Worm (Caenorhabditis elegans) whole organism, L3 larva: ENCODE data around the gene puf-5.

Source experiments
- R02D3.7 ChIP-seq: fragments of 150-350 bp; optimal IDR thresholded peaks from 2 replicates; lab custom pipeline; 2014; ENCODE audit warnings: missing biosample characterization, missing genetic modification characterization
- ZK546.5 ChIP-seq: sonication (generic microtip); optimal IDR thresholded peaks from 2 replicates; lab custom pipeline; 2017; ENCODE audit warnings: missing biosample characterization, missing genetic modification characterization
- aly-2 ChIP-seq: fragments of 150-350 bp; optimal IDR thresholded peaks from 2 replicates; lab custom pipeline; 2014; ENCODE audit warnings: missing biosample characterization, missing genetic modification characterization
- ama-1 ChIP-seq: fragments of 150-350 bp; optimal IDR thresholded peaks from 2 replicates; lab custom pipeline; 2018
- ceh-16 ChIP-seq: sonication (generic microtip); optimal IDR thresholded peaks from 2 replicates; lab custom pipeline; 2017; ENCODE audit warnings: missing biosample characterization, missing genetic modification characterization
- ceh-28 ChIP-seq: fragments of 150-350 bp; optimal IDR thresholded peaks from 2 replicates; lab custom pipeline; 2014; ENCODE audit warnings: missing biosample characterization, missing genetic modification reagents, missing genetic modification characterization
- ceh-82 ChIP-seq: fragments of 150-350 bp; optimal IDR thresholded peaks from 2 replicates; lab custom pipeline; 2014; ENCODE audit warnings: missing biosample characterization, missing genetic modification characterization
- daf-12 ChIP-seq: fragments of 150-350 bp; optimal IDR thresholded peaks from 2 replicates; lab custom pipeline; 2014; ENCODE audit warnings: missing biosample characterization, missing genetic modification reagents, missing genetic modification characterization
- egl-27 ChIP-seq: sonication (generic microtip); optimal IDR thresholded peaks from 4 replicates; lab custom pipeline; 2017; ENCODE audit warnings: missing biosample characterization, missing genetic modification reagents, missing genetic modification characterization
- egl-5 ChIP-seq: fragments of 150-350 bp; optimal IDR thresholded peaks from 2 replicates; lab custom pipeline; 2017; ENCODE audit warnings: missing biosample characterization, missing genetic modification reagents, missing genetic modification characterization, inconsistent platforms
- elt-2 ChIP-seq: sonication (generic microtip); optimal IDR thresholded peaks from 2 replicates; lab custom pipeline; 2016; ENCODE audit warnings: missing genetic modification reagents, mild to moderate bottlenecking, missing genetic modification characterization, missing compliant biosample characterization
- elt-3 ChIP-seq, 3 experiments: fragments of 150-350 bp in 1 of 3; sonication (generic microtip) in 2 of 3; optimal IDR thresholded peaks; 2 replicates in 2 of 3; 4 replicates in 1 of 3; lab custom pipeline; 2014 to 2017; ENCODE audit warnings: missing biosample characterization in 3 of 3, missing genetic modification characterization in 3 of 3
- eor-1 ChIP-seq, 2 experiments: fragments of 150-350 bp; optimal IDR thresholded peaks; 2 replicates each; lab custom pipeline; 2014 to 2018; ENCODE audit warnings: missing biosample characterization in 2 of 2, missing genetic modification characterization in 2 of 2
- fkh-10 ChIP-seq: sonication (generic microtip); optimal IDR thresholded peaks from 2 replicates; lab custom pipeline; 2017; ENCODE audit warnings: missing biosample characterization, missing genetic modification reagents, missing genetic modification characterization
- fkh-2 ChIP-seq: fragments of 150-350 bp; optimal IDR thresholded peaks from 2 replicates; lab custom pipeline; 2014; ENCODE audit warnings: missing biosample characterization, missing genetic modification reagents, missing genetic modification characterization
- fos-1 ChIP-seq: fragments of 150-350 bp; optimal IDR thresholded peaks from 2 replicates; lab custom pipeline; 2014; ENCODE audit warnings: missing biosample characterization, missing genetic modification characterization
- hmg-11 ChIP-seq: sonication (generic microtip); optimal IDR thresholded peaks from 2 replicates; lab custom pipeline; 2016; ENCODE audit warnings: missing genetic modification characterization, missing compliant biosample characterization
- lin-15B ChIP-seq: fragments of 150-350 bp; optimal IDR thresholded peaks from 2 replicates; lab custom pipeline; 2014; ENCODE audit warnings: missing biosample characterization, missing genetic modification characterization
- lin-39 ChIP-seq: fragments of 150-350 bp; optimal IDR thresholded peaks from 2 replicates; lab custom pipeline; 2018; ENCODE audit warnings: missing biosample characterization, missing genetic modification reagents, missing genetic modification characterization
- mdl-1 ChIP-seq: fragments of 150-350 bp; optimal IDR thresholded peaks from 2 replicates; lab custom pipeline; 2014; ENCODE audit warnings: missing biosample characterization, missing genetic modification characterization
- mml-1 ChIP-seq: fragments of 150-350 bp; sonication (generic microtip); optimal IDR thresholded peaks from 3 replicates; lab custom pipeline; 2014; ENCODE audit warnings: missing biosample characterization, missing genetic modification characterization
- nhr-11 ChIP-seq: fragments of 150-350 bp; optimal IDR thresholded peaks from 2 replicates; lab custom pipeline; 2014; ENCODE audit warnings: missing biosample characterization, missing genetic modification characterization
- nhr-12 ChIP-seq: fragments of 150-350 bp; optimal IDR thresholded peaks from 2 replicates; lab custom pipeline; 2014; ENCODE audit warnings: missing biosample characterization, missing genetic modification characterization
- nhr-23 ChIP-seq: fragments of 150-350 bp; optimal IDR thresholded peaks from 2 replicates; lab custom pipeline; 2014; ENCODE audit warnings: missing biosample characterization, missing genetic modification reagents, missing genetic modification characterization
- nhr-25 ChIP-seq: sonication (generic microtip); optimal IDR thresholded peaks from 2 replicates; lab custom pipeline; 2017; ENCODE audit warnings: missing biosample characterization, missing genetic modification characterization
- nhr-28 ChIP-seq: fragments of 150-350 bp; optimal IDR thresholded peaks from 2 replicates; lab custom pipeline; 2014; ENCODE audit warnings: missing biosample characterization, missing genetic modification characterization
- nhr-43 ChIP-seq: sonication (generic microtip); optimal IDR thresholded peaks from 2 replicates; lab custom pipeline; 2016; ENCODE audit warnings: mild to moderate bottlenecking, missing genetic modification characterization, missing compliant biosample characterization; ENCODE audit not compliant: poor library complexity, severe bottlenecking
- nhr-76 ChIP-seq: fragments of 150-350 bp; sonication (generic microtip); optimal IDR thresholded peaks from 5 replicates; lab custom pipeline; 2014; ENCODE audit warnings: missing biosample characterization, missing genetic modification characterization
- pha-4 ChIP-seq: fragments of 150-350 bp; optimal IDR thresholded peaks from 2 replicates; lab custom pipeline; 2014; ENCODE audit warnings: missing biosample characterization, missing genetic modification reagents, missing genetic modification characterization
- pqm-1 ChIP-seq: fragments of 150-350 bp; optimal IDR thresholded peaks from 2 replicates; lab custom pipeline; 2017; ENCODE audit warnings: missing biosample characterization, missing genetic modification characterization, inconsistent platforms
- sea-2 ChIP-seq: fragments of 150-350 bp; sonication (generic microtip); optimal IDR thresholded peaks from 4 replicates; lab custom pipeline; 2014; ENCODE audit warnings: missing biosample characterization, missing genetic modification reagents, missing genetic modification characterization
- snpc-4 ChIP-seq: fragments of 150-350 bp; optimal IDR thresholded peaks from 2 replicates; lab custom pipeline; 2014; ENCODE audit warnings: missing biosample characterization, missing genetic modification characterization
- tbx-2 ChIP-seq: sonication (generic microtip); optimal IDR thresholded peaks from 2 replicates; lab custom pipeline; 2016; ENCODE audit warnings: mild to moderate bottlenecking, missing genetic modification characterization, missing compliant biosample characterization
- unc-39 ChIP-seq: sonication (generic microtip); optimal IDR thresholded peaks from 4 replicates; lab custom pipeline; 2017; ENCODE audit warnings: missing biosample characterization, missing genetic modification characterization
- unc-62 ChIP-seq: fragments of 150-350 bp; sonication (generic microtip); optimal IDR thresholded peaks from 4 replicates; lab custom pipeline; 2014; ENCODE audit warnings: missing biosample characterization, missing genetic modification reagents, missing genetic modification characterization
- zag-1 ChIP-seq: fragments of 150-350 bp; optimal IDR thresholded peaks from 2 replicates; lab custom pipeline; 2014; ENCODE audit warnings: missing biosample characterization, missing genetic modification characterization
- ztf-11 ChIP-seq: fragments of 150-350 bp; optimal IDR thresholded peaks from 2 replicates; lab custom pipeline; 2014; ENCODE audit warnings: missing biosample characterization, missing genetic modification characterization
- ztf-4 ChIP-seq: fragments of 150-350 bp; optimal IDR thresholded peaks from 2 replicates; lab custom pipeline; 2014; ENCODE audit warnings: missing biosample characterization, missing genetic modification characterization

puf-5 gene

DNA sequence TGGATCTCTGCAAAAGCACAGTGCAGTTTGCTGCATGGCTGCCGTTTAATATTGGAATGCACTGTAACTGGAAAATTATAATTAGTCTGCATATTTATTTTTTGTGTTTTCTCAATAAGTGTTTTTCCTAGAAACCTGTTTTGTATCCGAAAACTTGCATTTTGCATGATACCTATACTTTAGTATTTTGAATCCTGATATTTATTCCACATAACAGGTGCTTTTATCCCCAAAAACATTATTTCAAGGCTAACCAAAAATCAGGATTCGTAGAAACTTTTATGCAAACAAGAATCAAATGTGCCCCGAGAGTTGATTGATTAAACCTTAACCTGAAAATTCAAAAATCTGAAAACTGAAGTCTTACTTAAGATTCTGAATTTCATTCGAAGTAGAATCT, 35.2 kb downstream of the puf-5 start:
- TF ChIP-seq mdl-1 (tag; lab: Kevin White, UChicago) (no peak), snpc-4 (tag; lab: Kevin White, UChicago) (no peak), nhr-43 (tag; lab: Kevin White, UChicago) (no peak), ZK546.5 (no peak), R02D3.7 (tag; lab: Kevin White, UChicago) (no peak), hmg-11 (tag; lab: Kevin White, UChicago) (no peak), ama-1 (no peak), egl-5 (tag; lab: Kevin White, UChicago) (no peak), ceh-28 (no peak), nhr-28 (tag; lab: Kevin White, UChicago) (no peak), unc-62 (no peak), elt-2 (tag; lab: Kevin White, UChicago) (no peak), elt-3 (tag; optimal IDR thresholded peaks at IDR 0.05; lab: Kevin White, UChicago) (no peak), ceh-16 (tag; lab: Kevin White, UChicago) (no peak), zag-1 (tag; lab: Kevin White, UChicago) (no peak), egl-27 (tag; lab: Kevin White, UChicago) (no peak), fos-1 (tag; lab: Kevin White, UChicago) (no peak)

DNA sequence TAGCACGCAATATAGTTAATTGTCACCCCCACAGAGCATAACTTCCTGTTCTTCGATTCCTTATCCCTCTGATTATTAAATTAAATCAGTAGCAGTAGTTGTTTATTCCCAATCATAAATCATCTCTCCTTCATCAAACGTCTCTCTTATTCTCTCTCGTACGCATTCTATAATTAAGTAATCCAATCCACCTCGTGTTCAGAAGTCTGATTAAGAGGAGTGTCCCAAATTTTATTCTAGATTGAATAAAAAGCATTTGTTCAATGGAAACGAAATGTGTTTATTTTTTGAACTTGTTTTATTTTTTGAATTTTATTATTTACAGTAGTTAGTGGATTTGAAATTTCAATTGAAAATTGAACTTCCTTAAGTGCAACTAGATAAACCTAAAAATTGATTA, 36.0 kb downstream of the puf-5 start:
- TF ChIP-seq mdl-1 (tag; lab: Kevin White, UChicago) (no peak), tbx-2 (no peak), ztf-11 (tag; lab: Kevin White, UChicago) (no peak), pha-4 (tag; lab: Kevin White, UChicago) (no peak), ZK546.5 (no peak), aly-2 (tag; lab: Kevin White, UChicago) (no peak), nhr-12 (tag; lab: Kevin White, UChicago) (no peak), nhr-25 (tag; lab: Kevin White, UChicago) (no peak), egl-27 (tag; lab: Kevin White, UChicago) (no peak), mml-1 (tag; lab: Kevin White, UChicago) (no peak), lin-15B (tag; lab: Kevin White, UChicago) (no peak), ceh-82 (no peak), ama-1 (no peak), nhr-23 (no peak), unc-62 (no peak), unc-39 (tag; lab: Kevin White, UChicago) (no peak), nhr-76 (no peak), snpc-4 (tag; lab: Kevin White, UChicago) (no peak), nhr-43 (tag; lab: Kevin White, UChicago) (no peak), fkh-10 (GFP tag; lab: Kevin White, UChicago) (no peak)
- TF ChIP-seq, all 47 proteins: peak for 0

DNA sequence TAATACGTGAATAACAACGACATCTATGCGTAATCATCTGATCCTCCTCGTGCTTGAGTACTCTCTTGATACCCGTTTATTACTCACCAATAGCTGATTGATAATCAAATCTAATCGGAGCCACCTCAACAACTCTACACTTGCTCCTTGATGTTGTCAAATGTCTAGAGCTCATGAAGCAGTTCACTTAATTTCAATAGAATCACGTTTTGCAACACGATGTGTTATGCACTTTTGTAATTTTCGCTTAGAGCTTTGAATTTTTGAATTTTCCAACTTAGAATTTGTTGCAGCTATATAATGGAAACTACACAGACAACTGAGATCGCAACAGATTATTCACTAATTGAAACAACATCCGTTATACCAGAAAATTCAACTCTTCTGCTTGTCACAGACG, 37.1 kb downstream of the puf-5 start, which contains the start of gene T22C8.1:
Gene T22C8.1, plus strand, starts transcription at position 301 of the 400 bp plus-strand sequence.
- no peak for TF ChIP-seq nhr-25 (tag; lab: Kevin White, UChicago)
- TF ChIP-seq ztf-4 = no peak
- no peak for TF ChIP-seq nhr-43 (tag; lab: Kevin White, UChicago)
- TF ChIP-seq elt-3 (tag; optimal IDR thresholded peaks at IDR 0.05; lab: Kevin White, UChicago) = no peak
- TF ChIP-seq nhr-28 (tag; lab: Kevin White, UChicago) = no peak
- no peak for TF ChIP-seq daf-12 (tag; lab: Kevin White, UChicago)
- no peak for TF ChIP-seq elt-2 (tag; lab: Kevin White, UChicago)
- TF ChIP-seq ama-1 = no peak
- TF ChIP-seq, all 47 proteins: peak for 0

DNA sequence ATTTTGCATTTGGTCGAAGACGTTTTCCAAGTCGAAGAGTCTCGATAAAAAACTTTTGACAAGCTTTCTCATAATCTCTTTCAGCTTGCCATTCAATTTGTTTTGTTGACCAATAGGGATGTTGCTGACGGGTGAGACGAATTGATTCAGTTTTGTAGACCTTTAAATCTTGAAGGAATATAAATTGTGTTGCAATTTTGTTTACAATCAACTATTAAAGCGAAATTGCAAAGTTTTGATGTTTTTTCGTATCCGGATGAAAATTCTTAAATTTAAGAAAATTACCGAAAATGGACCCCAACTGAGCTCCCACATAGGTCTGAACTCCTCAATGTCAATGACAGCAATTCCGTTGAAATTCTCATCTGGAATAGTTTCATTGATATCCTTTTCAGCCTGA, 40.8 kb downstream of the puf-5 start:
- TF ChIP-seq sea-2 (GFP tag; lab: Kevin White, UChicago) = no peak
- no peak for TF ChIP-seq snpc-4 (tag; lab: Kevin White, UChicago)
- no peak for TF ChIP-seq nhr-28 (tag; lab: Kevin White, UChicago)
- no peak for TF ChIP-seq R02D3.7 (tag; lab: Kevin White, UChicago)
- no peak for TF ChIP-seq fkh-2 (tag; lab: Kevin White, UChicago)
- no peak for TF ChIP-seq pqm-1 (tag; lab: Kevin White, UChicago)
- no peak for TF ChIP-seq ZK546.5
- no peak for TF ChIP-seq aly-2 (tag; lab: Kevin White, UChicago)
- no peak for TF ChIP-seq nhr-11 (tag; lab: Kevin White, UChicago)
- no peak for TF ChIP-seq eor-1 (tag; optimal IDR thresholded peaks at IDR 0.05; lab: Kevin White, UChicago)
- no peak for TF ChIP-seq zag-1 (tag; lab: Kevin White, UChicago)
- TF ChIP-seq lin-15B (tag; lab: Kevin White, UChicago) = no peak
- TF ChIP-seq hmg-11 (tag; lab: Kevin White, UChicago) = no peak
- TF ChIP-seq fos-1 (tag; lab: Kevin White, UChicago) = no peak
- TF ChIP-seq egl-27 (tag; lab: Kevin White, UChicago) = no peak
- no peak for TF ChIP-seq mdl-1 (tag; lab: Kevin White, UChicago)
- TF ChIP-seq lin-39 (tag; lab: Kevin White, UChicago) = no peak
- no peak for TF ChIP-seq ztf-11 (tag; lab: Kevin White, UChicago)
